Fruit fly (Drosophila melanogaster) whole organism, embryonic: Measurements from ENCODE around the gene CG12289.
A peak's percentile ranks its signal among the peaks of the same experiment; 100 is the strongest.

Experiments used
- Bgb ChIP-seq: fragments of 200-800 bp; sonication (Bioruptor generic); IDR thresholded peaks from 2 replicates; pipeline ENCODE4 v1.3.6; 2022; ENCODE audit warnings: missing biosample characterization, missing genetic modification characterization; ENCODE audit not compliant: partially characterized antibody
- CG11093 ChIP-seq: fragments of 200-800 bp; sonication (Bioruptor generic); IDR thresholded peaks from 3 replicates; pipeline ENCODE4 v1.3.6; 2022; ENCODE audit warnings: missing biosample characterization, missing genetic modification characterization
- CG11456 ChIP-seq: fragments of 200-800 bp; sonication (Bioruptor generic); IDR thresholded peaks from 3 replicates; pipeline ENCODE4 v1.3.6; 2022; ENCODE audit warnings: missing biosample characterization, missing genetic modification characterization
- CG11560 ChIP-seq: fragments of 200-800 bp; sonication (Bioruptor generic); IDR thresholded peaks from 3 replicates; pipeline ENCODE4 v1.3.6; 2022; ENCODE audit warnings: missing biosample characterization, missing genetic modification characterization
- CG12071 ChIP-seq: fragments of 200-800 bp; sonication (Bioruptor generic); optimal IDR thresholded peaks from 3 replicates; lab custom pipeline; 2018; ENCODE audit warnings: missing biosample characterization, mild to moderate bottlenecking, missing genetic modification characterization
- CG12155 ChIP-seq: fragments of 200-800 bp; sonication (Bioruptor generic); optimal IDR thresholded peaks from 3 replicates; lab custom pipeline; 2016; ENCODE audit warnings: missing biosample characterization, missing genetic modification characterization
- CG12299 ChIP-seq: fragments of 200-800 bp; sonication (Bioruptor generic); optimal IDR thresholded peaks from 2 replicates; lab custom pipeline; 2018; ENCODE audit warnings: missing biosample characterization, mild to moderate bottlenecking, missing genetic modification characterization
- CG13123 ChIP-seq: fragments of 200-800 bp; sonication (Bioruptor generic); optimal IDR thresholded peaks from 2 replicates; lab custom pipeline; 2016; ENCODE audit warnings: missing biosample characterization, missing genetic modification characterization
- CG17802 ChIP-seq: fragments of 200-800 bp; sonication (Bioruptor generic); optimal IDR thresholded peaks from 2 replicates; lab custom pipeline; 2018; ENCODE audit warnings: missing biosample characterization, mild to moderate bottlenecking, missing genetic modification characterization, moderate library complexity
- CG18262 ChIP-seq: fragments of 200-800 bp; optimal IDR thresholded peaks from 3 replicates; lab custom pipeline; 2019; ENCODE audit warnings: missing biosample characterization, mild to moderate bottlenecking, missing genetic modification characterization, moderate library complexity
- CG18764 ChIP-seq: fragments of 200-800 bp; sonication (Bioruptor generic); optimal IDR thresholded peaks from 3 replicates; lab custom pipeline; 2016; ENCODE audit warnings: missing biosample characterization, missing genetic modification characterization
- CG2129 ChIP-seq: fragments of 200-800 bp; sonication (Bioruptor generic); IDR thresholded peaks from 2 replicates; pipeline ENCODE4 v1.3.6; 2022; ENCODE audit warnings: missing biosample characterization, missing genetic modification characterization; ENCODE audit not compliant: partially characterized antibody
- CG32772 ChIP-seq: fragments of 200-800 bp; sonication (Bioruptor generic); IDR thresholded peaks from 2 replicates; pipeline ENCODE4 v1.3.6; 2022; ENCODE audit warnings: missing biosample characterization, missing genetic modification characterization
- CG34376 ChIP-seq: fragments of 200-800 bp; sonication (Bioruptor generic); optimal IDR thresholded peaks from 2 replicates; lab custom pipeline; 2018; ENCODE audit warnings: missing biosample characterization, mild to moderate bottlenecking, missing genetic modification characterization
- CG4328 ChIP-seq: fragments of 200-800 bp; sonication (Bioruptor generic); optimal IDR thresholded peaks from 3 replicates; lab custom pipeline; 2017; ENCODE audit warnings: missing biosample characterization, missing genetic modification reagents, missing genetic modification characterization
- CG6254 ChIP-seq: fragments of 200-800 bp; sonication (Bioruptor generic); optimal IDR thresholded peaks from 3 replicates; lab custom pipeline; 2017; ENCODE audit warnings: mild to moderate bottlenecking, missing biosample characterization, missing genetic modification reagents, missing genetic modification characterization
- CG7928 ChIP-seq: fragments of 200-800 bp; sonication (Bioruptor generic); optimal IDR thresholded peaks from 2 replicates; lab custom pipeline; 2017; ENCODE audit warnings: missing biosample characterization, mild to moderate bottlenecking, missing genetic modification characterization
- CG9876 ChIP-seq: fragments of 200-800 bp; sonication (Bioruptor generic); optimal IDR thresholded peaks from 2 replicates; lab custom pipeline; 2016; ENCODE audit warnings: missing biosample characterization, missing genetic modification characterization
- Deaf1 ChIP-seq: fragments of 200-800 bp; optimal IDR thresholded peaks from 3 replicates; lab custom pipeline; 2019; ENCODE audit warnings: missing biosample characterization, mild to moderate bottlenecking, missing genetic modification characterization, moderate library complexity
- Dfd ChIP-seq, 2 experiments: fragments of >200 bp; optimal IDR thresholded peaks; 2 replicates each; lab custom pipeline; 2017; ENCODE audit warnings: missing biosample characterization in 2 of 2, missing genetic modification characterization in 2 of 2
- E2f2 ChIP-seq: fragments of 200-800 bp; sonication (Bioruptor generic); IDR thresholded peaks from 2 replicates; pipeline ENCODE4 v1.3.6; 2022; ENCODE audit warnings: missing biosample characterization, missing genetic modification characterization
- ERR ChIP-seq: fragments of 200-800 bp; sonication (Bioruptor generic); optimal IDR thresholded peaks from 2 replicates; lab custom pipeline; 2016; ENCODE audit warnings: missing biosample characterization, missing genetic modification characterization
- Fer3 ChIP-seq: fragments of 200-800 bp; sonication (Bioruptor generic); optimal IDR thresholded peaks from 2 replicates; lab custom pipeline; 2018; ENCODE audit warnings: missing biosample characterization, mild to moderate bottlenecking, missing genetic modification characterization, moderate library complexity
- Hr3 ChIP-seq: fragments of 200-800 bp; sonication (Bioruptor generic); optimal IDR thresholded peaks from 3 replicates; lab custom pipeline; 2016; ENCODE audit warnings: missing biosample characterization, missing genetic modification characterization
- Max ChIP-seq: fragments of 200-800 bp; sonication (Bioruptor generic); optimal IDR thresholded peaks from 2 replicates; lab custom pipeline; 2016; ENCODE audit warnings: missing biosample characterization, mild to moderate bottlenecking, missing genetic modification characterization
- Myb ChIP-seq: fragments of 200-800 bp; sonication (Bioruptor generic); optimal IDR thresholded peaks from 2 replicates; lab custom pipeline; 2016; ENCODE audit warnings: missing biosample characterization, missing genetic modification characterization
- NK7.1 ChIP-seq: fragments of 200-800 bp; sonication (Bioruptor generic); optimal IDR thresholded peaks from 3 replicates; lab custom pipeline; 2016; ENCODE audit warnings: missing biosample characterization, missing genetic modification characterization
- Ptx1 ChIP-seq: fragments of 200-800 bp; sonication (Bioruptor generic); IDR thresholded peaks from 2 replicates; pipeline ENCODE4 v1.3.6; 2022; ENCODE audit warnings: missing biosample characterization, missing genetic modification characterization
- Spps ChIP-seq: fragments of 200-800 bp; sonication (Bioruptor generic); optimal IDR thresholded peaks from 2 replicates; lab custom pipeline; 2018; ENCODE audit warnings: missing biosample characterization, mild to moderate bottlenecking, missing genetic modification characterization
- Sry-β ChIP-seq: fragments of 200-800 bp; sonication (Bioruptor generic); optimal IDR thresholded peaks from 2 replicates; lab custom pipeline; 2018; ENCODE audit warnings: missing biosample characterization, mild to moderate bottlenecking, missing genetic modification characterization, moderate library complexity
- corto ChIP-seq: fragments of 200-800 bp; sonication (Bioruptor generic); optimal IDR thresholded peaks from 2 replicates; lab custom pipeline; 2016; ENCODE audit warnings: missing biosample characterization, mild to moderate bottlenecking, missing genetic modification characterization, moderate library complexity
- dm ChIP-seq: fragments of 200-800 bp; sonication (Bioruptor generic); optimal IDR thresholded peaks from 3 replicates; lab custom pipeline; 2016; ENCODE audit warnings: missing biosample characterization, missing genetic modification characterization
- eve ChIP-seq, 2 experiments: fragments of >200 bp; optimal IDR thresholded peaks; 2 replicates each; lab custom pipeline; 2017; ENCODE audit warnings: missing biosample characterization in 2 of 2, missing genetic modification characterization in 2 of 2
- gcm ChIP-seq: fragments of 200-800 bp; sonication (Bioruptor generic); optimal IDR thresholded peaks from 2 replicates; lab custom pipeline; 2019; ENCODE audit warnings: missing biosample characterization, mild to moderate bottlenecking, missing genetic modification characterization, moderate library complexity
- gsb-n ChIP-seq: fragments of 200-800 bp; sonication (Bioruptor generic); optimal IDR thresholded peaks from 3 replicates; lab custom pipeline; 2018; ENCODE audit warnings: missing biosample characterization, mild to moderate bottlenecking, missing genetic modification characterization
- inv ChIP-seq: fragments of 200-800 bp; sonication (Bioruptor generic); IDR thresholded peaks from 2 replicates; pipeline ENCODE4 v1.3.6; 2022; ENCODE audit warnings: missing biosample characterization, missing genetic modification characterization; ENCODE audit not compliant: partially characterized antibody
- jigr1 ChIP-seq: fragments of 200-800 bp; sonication (Bioruptor generic); IDR thresholded peaks from 3 replicates; pipeline ENCODE4 v1.3.6; 2022; ENCODE audit warnings: missing biosample characterization, missing genetic modification characterization
- ken ChIP-seq: fragments of 200-800 bp; sonication (Bioruptor generic); IDR thresholded peaks from 3 replicates; pipeline ENCODE4 v1.3.6; 2022; ENCODE audit warnings: missing biosample characterization, missing genetic modification characterization
- lilli ChIP-seq: fragments of 200-800 bp; sonication (Bioruptor generic); optimal IDR thresholded peaks from 3 replicates; lab custom pipeline; 2016; ENCODE audit warnings: missing biosample characterization, missing genetic modification characterization
- mirr ChIP-seq: fragments of 200-800 bp; sonication (Bioruptor generic); optimal IDR thresholded peaks from 3 replicates; lab custom pipeline; 2018; ENCODE audit warnings: missing biosample characterization, mild to moderate bottlenecking, missing genetic modification characterization
- nerfin-1 ChIP-seq: fragments of 200-800 bp; sonication (Bioruptor generic); optimal IDR thresholded peaks from 3 replicates; lab custom pipeline; 2019; ENCODE audit warnings: missing biosample characterization, mild to moderate bottlenecking, missing genetic modification characterization, moderate library complexity
- phol ChIP-seq: fragments of 200-800 bp; sonication (Bioruptor generic); optimal IDR thresholded peaks from 3 replicates; lab custom pipeline; 2018; ENCODE audit warnings: missing biosample characterization, mild to moderate bottlenecking, missing genetic modification characterization, moderate library complexity
- pita ChIP-seq: fragments of 200-800 bp; sonication (Bioruptor generic); optimal IDR thresholded peaks from 2 replicates; lab custom pipeline; 2017; ENCODE audit warnings: missing biosample characterization, mild to moderate bottlenecking, missing genetic modification characterization
- sc ChIP-seq, 3 experiments: fragments of >200 bp in 2 of 3; fragments of 200-800 bp in 1 of 3; sonication (Bioruptor generic) in 1 of 3; optimal IDR thresholded peaks; 2 replicates in 2 of 3; 3 replicates in 1 of 3; lab custom pipeline; 2017; ENCODE audit warnings: mild to moderate bottlenecking in 1 of 3, missing biosample characterization in 1 of 3, missing genetic modification characterization in 1 of 3, missing genetic modification reagents in 1 of 3
- sim ChIP-seq: fragments of 200-800 bp; sonication (Bioruptor generic); IDR thresholded peaks from 2 replicates; pipeline ENCODE4 v1.3.6; 2022; ENCODE audit warnings: missing biosample characterization, missing genetic modification characterization
- so ChIP-seq: fragments of 200-800 bp; sonication (Bioruptor generic); IDR thresholded peaks from 3 replicates; pipeline ENCODE4 v1.3.6; 2022; ENCODE audit warnings: missing biosample characterization, missing genetic modification characterization
- sob ChIP-seq: fragments of 200-800 bp; sonication (Bioruptor generic); IDR thresholded peaks from 2 replicates; pipeline ENCODE4 v1.3.6; 2022; ENCODE audit warnings: missing biosample characterization, missing genetic modification characterization
- stwl ChIP-seq: fragments of 200-800 bp; sonication (Bioruptor generic); optimal IDR thresholded peaks from 3 replicates; lab custom pipeline; 2018; ENCODE audit warnings: missing biosample characterization, mild to moderate bottlenecking, missing genetic modification characterization, moderate library complexity
- trh ChIP-seq: fragments of 200-800 bp; sonication (Bioruptor generic); optimal IDR thresholded peaks from 2 replicates; lab custom pipeline; 2016; ENCODE audit warnings: missing biosample characterization, missing genetic modification characterization
- unc-4 ChIP-seq: fragments of 200-800 bp; sonication (Bioruptor generic); IDR thresholded peaks from 2 replicates; pipeline ENCODE4 v1.3.6; 2022; ENCODE audit warnings: missing biosample characterization, missing genetic modification characterization; ENCODE audit not compliant: partially characterized antibody
- unpg ChIP-seq: fragments of 200-800 bp; sonication (Bioruptor generic); optimal IDR thresholded peaks from 3 replicates; lab custom pipeline; 2018; ENCODE audit warnings: missing biosample characterization, mild to moderate bottlenecking, missing genetic modification characterization, moderate library complexity

CG12289 gene

DNA sequence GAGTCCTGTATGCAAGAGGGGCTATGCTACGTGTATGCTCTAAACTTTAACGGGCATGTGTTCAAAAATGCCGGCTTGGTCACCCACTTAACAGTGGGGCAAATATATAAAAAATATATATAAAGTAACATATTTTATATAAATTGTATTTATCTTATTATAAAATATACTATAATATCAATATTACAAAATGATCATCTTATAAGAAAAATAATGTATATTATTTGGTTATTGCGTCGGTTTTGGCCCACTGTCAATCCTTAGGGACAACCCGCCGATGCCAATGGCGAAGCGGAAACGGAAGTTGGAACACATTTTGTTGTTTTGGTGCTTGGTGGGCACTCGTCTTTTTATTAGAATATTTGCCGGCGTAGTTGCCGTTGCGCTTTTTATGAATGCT is 7.7 kb downstream of the CG12289 start (continued):
- no peak for TF ChIP-seq inv
- TF ChIP-seq nerfin-1 (tag; lab: Kevin White, UChicago): peak; percentile 5
- no peak for TF ChIP-seq CG11456 (GFP tag; lab: Robert Waterston, UW)
- peak; percentile 24 for TF ChIP-seq gsb-n (tag; lab: Kevin White, UChicago)
- TF ChIP-seq CG12071 (GFP tag; lab: Kevin White, UChicago): no peak
- no peak for TF ChIP-seq CG17802 (tag; lab: Kevin White, UChicago)
- TF ChIP-seq Dfd (GFP tag; optimal IDR thresholded peaks at IDR 0.05; lab: Kevin White, UChicago): no peak
- TF ChIP-seq CG6254 (GFP tag; lab: Kevin White, UChicago): peak; percentile 38
- no peak for TF ChIP-seq CG4328 (GFP tag; lab: Kevin White, UChicago)
- peak; percentile 16 for TF ChIP-seq Fer3 (tag; lab: Kevin White, UChicago)
- TF ChIP-seq CG11093 (GFP tag; lab: Robert Waterston, UW): no peak
- no peak for TF ChIP-seq dm (GFP tag; lab: Kevin White, UChicago)
- no peak for TF ChIP-seq trh (GFP tag; lab: Kevin White, UChicago)
- no peak for TF ChIP-seq pita (GFP tag; lab: Kevin White, UChicago)
- no peak for TF ChIP-seq CG13123 (GFP tag; lab: Kevin White, UChicago)
- no peak for TF ChIP-seq ERR (GFP tag; lab: Kevin White, UChicago)
- TF ChIP-seq Spps (tag; lab: Kevin White, UChicago): peak; percentile 26
- TF ChIP-seq Deaf1 (tag; lab: Kevin White, UChicago): peak; percentile 17
- no peak for TF ChIP-seq eve (GFP tag; optimal IDR thresholded peaks at IDR 0.05; lab: Kevin White, UChicago)
- no peak for TF ChIP-seq CG18764
- no peak for TF ChIP-seq so (GFP tag; lab: Robert Waterston, UW)
- TF ChIP-seq sc (optimal IDR thresholded peaks at IDR 0.05; lab: Kevin White, UChicago): no peak
- TF ChIP-seq sc (GFP tag; optimal IDR thresholded peaks at IDR 0.05; lab: Kevin White, UChicago): peak; percentile 5
- no peak for TF ChIP-seq CG34376 (GFP tag; lab: Kevin White, UChicago)
- peak; percentile 38 for TF ChIP-seq CG12299 (tag; lab: Kevin White, UChicago)
- TF ChIP-seq unpg (GFP tag; lab: Kevin White, UChicago): peak; percentile 51
- TF ChIP-seq E2f2 (GFP tag; lab: Robert Waterston, UW): no peak; the same call in 1 of the 2 replicates
- peak; percentile 47 for TF ChIP-seq phol (tag; lab: Kevin White, UChicago)
- no peak for TF ChIP-seq CG11560 (tag; lab: Robert Waterston, UW)
- TF ChIP-seq stwl (tag; lab: Kevin White, UChicago): no peak
- TF ChIP-seq CG9876 (GFP tag; lab: Kevin White, UChicago): no peak
- TF ChIP-seq ken (GFP tag; lab: Robert Waterston, UW): no peak
- TF ChIP-seq mirr (GFP tag; lab: Kevin White, UChicago): no peak
- no peak for TF ChIP-seq CG7928
- TF ChIP-seq CG18262 (tag; lab: Kevin White, UChicago): peak; percentile 56
- TF ChIP-seq Max (GFP tag; lab: Kevin White, UChicago): no peak
- TF ChIP-seq jigr1 (GFP tag; lab: Robert Waterston, UW): no peak
- TF ChIP-seq unc-4: no peak
- no peak for TF ChIP-seq CG2129 (GFP tag; lab: Robert Waterston, UW)
- TF ChIP-seq corto (GFP tag; lab: Kevin White, UChicago): no peak
- no peak for TF ChIP-seq NK7.1 (GFP tag; lab: Kevin White, UChicago)
- peak; percentile 29 for TF ChIP-seq Hr3
- TF ChIP-seq Ptx1 (GFP tag; lab: Robert Waterston, UW): no peak
- TF ChIP-seq Bgb (GFP tag; lab: Robert Waterston, UW): no peak
- no peak for TF ChIP-seq Sry-β (GFP tag; lab: Kevin White, UChicago)
- no peak for TF ChIP-seq Myb (GFP tag; lab: Kevin White, UChicago)
- no peak for TF ChIP-seq CG12155 (GFP tag; lab: Kevin White, UChicago)
- no peak for TF ChIP-seq lilli (GFP tag; lab: Kevin White, UChicago)
- TF ChIP-seq sob (GFP tag; lab: Robert Waterston, UW): no peak
- no peak for TF ChIP-seq CG32772 (GFP tag; lab: Robert Waterston, UW)
- no peak for TF ChIP-seq sim (GFP tag; lab: Robert Waterston, UW)
- peak; percentile 36 for TF ChIP-seq gcm (GFP tag; lab: Kevin White, UChicago)
